Worm (Caenorhabditis elegans) whole organism, mixed stage, embryonic: ENCODE measurements around the gene gos-28.
A peak's percentile ranks its signal among the peaks of the same experiment; 100 is the strongest.

Experiments used
- M03D4.4 ChIP-seq: sonication (generic microtip); optimal IDR thresholded peaks from 2 replicates; lab custom pipeline; 2017; ENCODE audit warnings: mild to moderate bottlenecking, missing genetic modification characterization, missing compliant biosample characterization
- bed-3 ChIP-seq: fragments of 200-800 bp; sonication (Bioruptor generic); optimal IDR thresholded peaks from 3 replicates; lab custom pipeline; 2018; ENCODE audit warnings: mild to moderate bottlenecking, missing genetic modification characterization, moderate library complexity, missing compliant biosample characterization
- blmp-1 ChIP-seq: fragments of 150-350 bp; optimal IDR thresholded peaks from 2 replicates; lab custom pipeline; 2014; ENCODE audit warnings: missing biosample characterization, missing genetic modification characterization
- ceh-39 ChIP-seq: fragments of 150-350 bp; optimal IDR thresholded peaks from 2 replicates; lab custom pipeline; 2014; ENCODE audit warnings: missing biosample characterization, missing genetic modification characterization
- ceh-43 ChIP-seq: fragments of 200-800 bp; sonication (Bioruptor generic); optimal IDR thresholded peaks from 2 replicates; lab custom pipeline; 2018; ENCODE audit warnings: mild to moderate bottlenecking, missing genetic modification characterization, moderate library complexity, missing compliant biosample characterization
- ceh-83 ChIP-seq: fragments of 200-800 bp; sonication (Bioruptor generic); optimal IDR thresholded peaks from 2 replicates; lab custom pipeline; 2018; ENCODE audit warnings: mild to moderate bottlenecking, missing genetic modification characterization, missing compliant biosample characterization
- ces-1 ChIP-seq: fragments of 150-350 bp; optimal IDR thresholded peaks from 2 replicates; lab custom pipeline; 2014; ENCODE audit warnings: missing biosample characterization, missing genetic modification reagents, missing genetic modification characterization
- cnd-1 ChIP-seq: fragments of 200-800 bp; sonication (Bioruptor generic); optimal IDR thresholded peaks from 2 replicates; lab custom pipeline; 2018; ENCODE audit warnings: mild to moderate bottlenecking, missing genetic modification characterization, missing compliant biosample characterization
- drap-1 ChIP-seq: fragments of 200-800 bp; sonication (Bioruptor generic); optimal IDR thresholded peaks from 3 replicates; lab custom pipeline; 2018; ENCODE audit warnings: mild to moderate bottlenecking, missing genetic modification characterization, missing compliant biosample characterization
- elt-1 ChIP-seq: sonication (generic microtip); optimal IDR thresholded peaks from 2 replicates; lab custom pipeline; 2017; ENCODE audit warnings: missing genetic modification characterization, mild to moderate bottlenecking, missing compliant biosample characterization, antibody characterized with exemption, moderate library complexity, borderline replicate concordance; ENCODE audit not compliant: insufficient read depth
- elt-3 ChIP-seq: fragments of 150-350 bp; optimal IDR thresholded peaks from 2 replicates; lab custom pipeline; 2014; ENCODE audit warnings: missing biosample characterization, missing genetic modification characterization
- flh-1 ChIP-seq: fragments of 200-800 bp; sonication (Bioruptor generic); optimal IDR thresholded peaks from 2 replicates; lab custom pipeline; 2018; ENCODE audit warnings: mild to moderate bottlenecking, missing genetic modification characterization, moderate library complexity, missing compliant biosample characterization
- ham-2 ChIP-seq: fragments of 200-800 bp; sonication (Bioruptor generic); optimal IDR thresholded peaks from 2 replicates; lab custom pipeline; 2018; ENCODE audit warnings: mild to moderate bottlenecking, missing genetic modification characterization, missing compliant biosample characterization
- hlh-1 ChIP-seq: fragments of 150-350 bp; optimal IDR thresholded peaks from 2 replicates; lab custom pipeline; 2014; ENCODE audit warnings: missing biosample characterization, missing genetic modification reagents, missing genetic modification characterization
- lin-13 ChIP-seq: fragments of 150-350 bp; optimal IDR thresholded peaks from 2 replicates; lab custom pipeline; 2014; ENCODE audit warnings: missing biosample characterization, missing genetic modification characterization
- lin-32 ChIP-seq: fragments of 200-800 bp; sonication (Bioruptor generic); optimal IDR thresholded peaks from 2 replicates; lab custom pipeline; 2018; ENCODE audit warnings: mild to moderate bottlenecking, missing genetic modification characterization, missing compliant biosample characterization
- lsy-2 ChIP-seq: fragments of 150-350 bp; optimal IDR thresholded peaks from 2 replicates; lab custom pipeline; 2014; ENCODE audit warnings: missing biosample characterization, missing genetic modification characterization
- mab-5 ChIP-seq: fragments of 150-350 bp; optimal IDR thresholded peaks from 2 replicates; lab custom pipeline; 2014; ENCODE audit warnings: missing biosample characterization, missing genetic modification characterization
- mep-1 ChIP-seq: fragments of 150-350 bp; optimal IDR thresholded peaks from 2 replicates; lab custom pipeline; 2017; ENCODE audit warnings: missing biosample characterization, missing genetic modification reagents, missing genetic modification characterization, inconsistent platforms
- mls-2 ChIP-seq: sonication (generic microtip); optimal IDR thresholded peaks from 2 replicates; lab custom pipeline; 2016; ENCODE audit warnings: mild to moderate bottlenecking, missing genetic modification characterization, moderate library complexity, missing compliant biosample characterization
- nhr-12 ChIP-seq: fragments of 150-350 bp; optimal IDR thresholded peaks from 2 replicates; lab custom pipeline; 2014; ENCODE audit warnings: missing biosample characterization, missing genetic modification characterization
- nhr-2 ChIP-seq: fragments of 150-350 bp; optimal IDR thresholded peaks from 2 replicates; lab custom pipeline; 2014; ENCODE audit warnings: missing biosample characterization, missing genetic modification characterization
- nhr-237 ChIP-seq: fragments of 150-350 bp; optimal IDR thresholded peaks from 2 replicates; lab custom pipeline; 2014; ENCODE audit warnings: missing biosample characterization, missing genetic modification characterization
- nhr-28 ChIP-seq: fragments of 150-350 bp; optimal IDR thresholded peaks from 2 replicates; lab custom pipeline; 2014; ENCODE audit warnings: missing biosample characterization, missing genetic modification characterization
- nhr-76 ChIP-seq: sonication (generic microtip); optimal IDR thresholded peaks from 2 replicates; lab custom pipeline; 2017; ENCODE audit warnings: missing biosample characterization, missing genetic modification characterization
- pha-4 ChIP-seq: fragments of 150-350 bp; optimal IDR thresholded peaks from 2 replicates; lab custom pipeline; 2018; ENCODE audit warnings: missing biosample characterization, missing genetic modification reagents, missing genetic modification characterization
- sem-2 ChIP-seq: fragments of 200-800 bp; sonication (Bioruptor generic); optimal IDR thresholded peaks from 2 replicates; lab custom pipeline; 2018; ENCODE audit warnings: mild to moderate bottlenecking, missing genetic modification characterization, missing compliant biosample characterization
- snpc-4 ChIP-seq: fragments of 150-350 bp; optimal IDR thresholded peaks from 2 replicates; lab custom pipeline; 2014; ENCODE audit warnings: missing biosample characterization, missing genetic modification characterization
- sptf-1 ChIP-seq: sonication (generic microtip); optimal IDR thresholded peaks from 2 replicates; lab custom pipeline; 2017; ENCODE audit warnings: mild to moderate bottlenecking, missing genetic modification characterization, moderate library complexity, missing compliant biosample characterization
- tbx-8 ChIP-seq: fragments of 200-800 bp; sonication (Bioruptor generic); optimal IDR thresholded peaks from 2 replicates; lab custom pipeline; 2018; ENCODE audit warnings: mild to moderate bottlenecking, missing genetic modification characterization, moderate library complexity, missing compliant biosample characterization
- unc-120 ChIP-seq: sonication (generic microtip); optimal IDR thresholded peaks from 2 replicates; lab custom pipeline; 2017; ENCODE audit warnings: missing genetic modification characterization, missing compliant biosample characterization; ENCODE audit not compliant: poor library complexity, severe bottlenecking
- unc-39 ChIP-seq: fragments of 150-350 bp; optimal IDR thresholded peaks from 2 replicates; lab custom pipeline; 2014; ENCODE audit warnings: missing biosample characterization, missing genetic modification characterization
- unc-62 ChIP-seq: fragments of 150-350 bp; optimal IDR thresholded peaks from 2 replicates; lab custom pipeline; 2014; ENCODE audit warnings: missing biosample characterization, missing genetic modification reagents, missing genetic modification characterization
- zip-8 ChIP-seq: fragments of 150-350 bp; optimal IDR thresholded peaks from 2 replicates; lab custom pipeline; 2014; ENCODE audit warnings: missing biosample characterization, missing genetic modification characterization
- ztf-11 ChIP-seq: fragments of 150-350 bp; optimal IDR thresholded peaks from 2 replicates; lab custom pipeline; 2014; ENCODE audit warnings: missing biosample characterization, missing genetic modification characterization

gos-28 gene

ce11 chrIII:7339138-7339537, 9.8 kb downstream of the gos-28 start:
- no peak for TF ChIP-seq lin-32 (GFP tag; lab: Kevin White, UChicago)
- TF ChIP-seq flh-1 (GFP tag; lab: Kevin White, UChicago): no peak
- TF ChIP-seq lsy-2 (tag; lab: Kevin White, UChicago): no peak
- no peak for TF ChIP-seq zip-8 (tag; lab: Kevin White, UChicago)
- TF ChIP-seq lin-13 (tag; lab: Kevin White, UChicago): no peak
- TF ChIP-seq ztf-11 (tag; lab: Kevin White, UChicago): no peak
- TF ChIP-seq tbx-8 (GFP tag; lab: Kevin White, UChicago): no peak
- TF ChIP-seq nhr-76: no peak
- no peak for TF ChIP-seq cnd-1 (tag; lab: Kevin White, UChicago)
- TF ChIP-seq ceh-43 (GFP tag; lab: Kevin White, UChicago): no peak
- TF ChIP-seq unc-39 (tag; lab: Kevin White, UChicago): no peak
- no peak for TF ChIP-seq mep-1
- no peak for TF ChIP-seq nhr-237
- no peak for TF ChIP-seq ceh-39 (tag; lab: Kevin White, UChicago)
- no peak for TF ChIP-seq ceh-83
- TF ChIP-seq nhr-2: no peak
- no peak for TF ChIP-seq nhr-12 (tag; lab: Kevin White, UChicago)

ce11 chrIII:7338693-7339092, 10.3 kb downstream of the gos-28 start, which contains the start of gene kap-1:
TSS of gene kap-1 (plus strand) at chrIII:7338835.
- TF ChIP-seq mep-1 (no peak), hlh-1 (tag; lab: Kevin White, UChicago) (no peak), sptf-1 (tag; lab: Kevin White, UChicago) (no peak), unc-39 (tag; lab: Kevin White, UChicago) (no peak), unc-120 (tag; lab: Kevin White, UChicago) (no peak), tbx-8 (GFP tag; lab: Kevin White, UChicago) (no peak), lin-32 (GFP tag; lab: Kevin White, UChicago) (no peak), elt-1 (no peak), cnd-1 (tag; lab: Kevin White, UChicago) (no peak), mab-5 (tag; lab: Kevin White, UChicago) (no peak), flh-1 (GFP tag; lab: Kevin White, UChicago) (no peak), ham-2 (GFP tag; lab: Kevin White, UChicago) (no peak)

- TF ChIP-seq lin-13 (tag; lab: Kevin White, UChicago) (no peak), blmp-1 (tag; lab: Kevin White, UChicago) (no peak), tbx-8 (GFP tag; lab: Kevin White, UChicago) (no peak), ham-2 (GFP tag; lab: Kevin White, UChicago) (no peak)
Measured at ce11 chrIII:7338009-7338408, 11.0 kb downstream of the gos-28 start.

- TF ChIP-seq nhr-12 (tag; lab: Kevin White, UChicago): no peak
- TF ChIP-seq lsy-2 (tag; lab: Kevin White, UChicago): peak; percentile 95
- peak; percentile 84 for TF ChIP-seq mep-1
- no peak for TF ChIP-seq nhr-2
- TF ChIP-seq ztf-11 (tag; lab: Kevin White, UChicago): no peak
- peak; percentile 33 for TF ChIP-seq lin-13 (tag; lab: Kevin White, UChicago)
- TF ChIP-seq lin-32 (GFP tag; lab: Kevin White, UChicago): no peak
- no peak for TF ChIP-seq M03D4.4 (tag; lab: Kevin White, UChicago)
- no peak for TF ChIP-seq ham-2 (GFP tag; lab: Kevin White, UChicago)
- TF ChIP-seq nhr-237: peak; percentile 73
- no peak for TF ChIP-seq nhr-76
- no peak for TF ChIP-seq nhr-28 (tag; lab: Kevin White, UChicago)
- no peak for TF ChIP-seq elt-1
- TF ChIP-seq unc-120 (tag; lab: Kevin White, UChicago): peak; percentile 7
- no peak for TF ChIP-seq elt-3 (tag; lab: Kevin White, UChicago)
- TF ChIP-seq tbx-8 (GFP tag; lab: Kevin White, UChicago): no peak
- no peak for TF ChIP-seq sem-2 (GFP tag; lab: Kevin White, UChicago)
- TF ChIP-seq ces-1 (GFP tag; lab: Kevin White, UChicago): peak; percentile 45
- no peak for TF ChIP-seq mab-5 (tag; lab: Kevin White, UChicago)
- TF ChIP-seq cnd-1 (tag; lab: Kevin White, UChicago): no peak
- TF ChIP-seq drap-1 (GFP tag; lab: Kevin White, UChicago): peak; percentile 43
- TF ChIP-seq blmp-1 (tag; lab: Kevin White, UChicago): no peak
- peak; percentile 29 for TF ChIP-seq sptf-1 (tag; lab: Kevin White, UChicago)
- no peak for TF ChIP-seq unc-39 (tag; lab: Kevin White, UChicago)
- TF ChIP-seq ceh-83: no peak
- no peak for TF ChIP-seq zip-8 (tag; lab: Kevin White, UChicago)
- no peak for TF ChIP-seq bed-3 (GFP tag; lab: Kevin White, UChicago)
- TF ChIP-seq flh-1 (GFP tag; lab: Kevin White, UChicago): no peak
- no peak for TF ChIP-seq mls-2
- TF ChIP-seq hlh-1 (tag; lab: Kevin White, UChicago): peak; percentile 59
- no peak for TF ChIP-seq snpc-4 (tag; lab: Kevin White, UChicago)
- peak; percentile 43 for TF ChIP-seq pha-4
- no peak for TF ChIP-seq unc-62 (GFP tag; lab: Kevin White, UChicago)
- TF ChIP-seq ceh-39 (tag; lab: Kevin White, UChicago): no peak
- TF ChIP-seq ceh-43 (GFP tag; lab: Kevin White, UChicago): no peak
Measured at ce11 chrIII:7336214-7336613, 12.8 kb downstream of the gos-28 start, which contains the start of gene gsp-2. TSS of gene gsp-2 (plus strand) at chrIII:7336587.
